Worm (Caenorhabditis elegans) whole organism, L2 larva: ENCODE results near the gene sra-13.

ENCODE experiments used
- C34F6.9 ChIP-seq: fragments of 150-350 bp; optimal IDR thresholded peaks from 2 replicates; lab custom pipeline; 2014; ENCODE audit warnings: missing biosample characterization, missing genetic modification characterization
- R02D3.7 ChIP-seq: fragments of 150-350 bp; optimal IDR thresholded peaks from 2 replicates; lab custom pipeline; 2014; ENCODE audit warnings: missing biosample characterization, missing genetic modification characterization
- ama-1 ChIP-seq: fragments of 150-350 bp; optimal IDR thresholded peaks from 2 replicates; lab custom pipeline; 2018; ENCODE audit warnings: inconsistent platforms
- blmp-1 ChIP-seq: sonication (generic microtip); optimal IDR thresholded peaks from 2 replicates; lab custom pipeline; 2017; ENCODE audit warnings: missing genetic modification characterization, mild to moderate bottlenecking, missing compliant biosample characterization, antibody characterized with exemption, moderate library complexity; ENCODE audit not compliant: insufficient read depth
- ceh-82 ChIP-seq: fragments of 150-350 bp; optimal IDR thresholded peaks from 2 replicates; lab custom pipeline; 2014; ENCODE audit warnings: missing biosample characterization, missing genetic modification characterization
- fos-1 ChIP-seq: fragments of 150-350 bp; optimal IDR thresholded peaks from 2 replicates; lab custom pipeline; 2014; ENCODE audit warnings: missing biosample characterization, missing genetic modification characterization
- lin-11 ChIP-seq: fragments of 150-350 bp; sonication (generic microtip); optimal IDR thresholded peaks from 2 replicates; lab custom pipeline; 2014; ENCODE audit warnings: missing biosample characterization, missing genetic modification characterization, inconsistent platforms, mixed read lengths
- lin-39 ChIP-seq: fragments of 150-350 bp; optimal IDR thresholded peaks from 2 replicates; lab custom pipeline; 2014; ENCODE audit warnings: missing biosample characterization, missing genetic modification reagents, missing genetic modification characterization
- mdl-1 ChIP-seq, 2 experiments: fragments of 150-350 bp in 1 of 2; sonication (generic microtip) in 1 of 2; optimal IDR thresholded peaks; 2 replicates each; lab custom pipeline; 2017; ENCODE audit warnings: missing biosample characterization in 2 of 2, missing genetic modification characterization in 2 of 2
- nhr-12 ChIP-seq: fragments of 150-350 bp; optimal IDR thresholded peaks from 2 replicates; lab custom pipeline; 2014; ENCODE audit warnings: missing biosample characterization, missing genetic modification characterization
- nhr-23 ChIP-seq: fragments of 150-350 bp; optimal IDR thresholded peaks from 2 replicates; lab custom pipeline; 2014; ENCODE audit warnings: missing biosample characterization, missing genetic modification reagents, missing genetic modification characterization
- nhr-237 ChIP-seq: fragments of 150-350 bp; optimal IDR thresholded peaks from 2 replicates; lab custom pipeline; 2014; ENCODE audit warnings: missing biosample characterization, missing genetic modification characterization
- nhr-77 ChIP-seq: fragments of 150-350 bp; optimal IDR thresholded peaks from 2 replicates; lab custom pipeline; 2014; ENCODE audit warnings: missing biosample characterization, missing genetic modification characterization

DNA sequence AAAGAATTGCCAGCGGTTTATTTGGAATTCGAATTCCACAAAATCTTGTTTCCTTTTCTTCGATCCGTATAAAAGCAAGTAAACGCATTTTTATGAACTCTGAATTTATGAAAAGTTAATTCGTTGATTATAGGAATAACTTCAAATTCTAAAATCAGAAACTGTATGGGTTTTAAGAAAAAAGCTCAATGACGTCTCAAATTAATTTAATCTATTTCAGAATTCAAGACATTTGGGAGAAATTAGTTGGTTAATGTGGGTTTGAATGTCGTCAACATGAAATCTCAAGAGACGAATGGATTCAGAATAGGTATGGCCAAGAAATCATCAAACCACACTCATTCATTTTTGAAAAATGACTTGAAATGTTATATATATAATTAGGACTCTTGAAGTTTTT is 11.4 kb upstream of the sra-13 start, which contains the start of gene F49E12.7:
- TF ChIP-seq mdl-1 (tag; optimal IDR thresholded peaks at IDR 0.05; lab: Kevin White, UChicago) (no peak), lin-39 (tag; lab: Kevin White, UChicago) (no peak), R02D3.7 (tag; lab: Kevin White, UChicago) (no peak), nhr-23 (tag; lab: Kevin White, UChicago) (no peak), nhr-77 (tag; lab: Kevin White, UChicago) (no peak), nhr-12 (tag; lab: Kevin White, UChicago) (no peak), ama-1 (lab: Kevin White, UChicago) (no peak), lin-11 (tag; lab: Kevin White, UChicago) (no peak), nhr-237 (tag; lab: Kevin White, UChicago) (no peak), ceh-82 (tag; lab: Kevin White, UChicago) (no peak), blmp-1 (tag; lab: Kevin White, UChicago) (no peak), fos-1 (tag; lab: Kevin White, UChicago) (no peak), C34F6.9 (no peak)
